Fruit fly (Drosophila melanogaster): ENCODE results near the gene CG31528.

DNA sequence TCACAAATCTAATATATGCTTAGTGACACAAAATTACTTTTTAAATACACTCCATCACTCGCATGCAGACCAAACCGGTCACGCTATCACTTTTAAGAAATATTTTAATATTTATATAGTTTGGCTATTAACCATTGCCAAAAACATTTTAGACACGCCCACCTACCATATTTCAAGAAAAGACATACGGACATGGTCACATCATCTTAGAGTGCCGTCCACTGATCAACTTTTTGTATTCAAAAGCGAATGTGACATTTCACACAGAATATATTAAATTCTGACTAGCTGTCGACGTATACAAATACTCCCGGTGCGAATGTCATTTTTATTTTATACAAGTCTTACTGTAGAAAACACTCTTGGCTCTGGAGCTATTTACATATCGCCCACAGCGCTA, at the start of gene CG31528:
- no peak for TF ChIP-seq CG13204 (GFP tag; optimal IDR thresholded peaks at IDR 0.05)
- TF ChIP-seq Ets98B (GFP tag; IDR thresholded peaks at IDR 0.05): no peak
- TF ChIP-seq CG34367 (tag; optimal IDR thresholded peaks at IDR 0.05): no peak
- TF ChIP-seq CG8301 (tag; optimal IDR thresholded peaks at IDR 0.05): no peak
- no peak for TF ChIP-seq EcR (GFP tag; optimal IDR thresholded peaks at IDR 0.05)
- no peak for TF ChIP-seq CG32121 (GFP tag; IDR thresholded peaks at IDR 0.05)
- TF ChIP-seq CG12605 (GFP tag; IDR thresholded peaks at IDR 0.05): no peak
- TF ChIP-seq rn (GFP tag; IDR thresholded peaks at IDR 0.05): no peak
- no peak for TF ChIP-seq CG9948 (tag; optimal IDR thresholded peaks at IDR 0.05)

All from whole organism, pupa.